Fruit fly (Drosophila melanogaster) whole organism, embryonic: Measurements from ENCODE around the gene Dyrk2.
A peak's percentile ranks its signal among the peaks of the same experiment; 100 is the strongest.

ENCODE experiments used
- Aef1 ChIP-seq: fragments of 200-800 bp; sonication (Bioruptor generic); IDR thresholded peaks from 3 replicates; pipeline ENCODE4 v1.3.6; 2022; ENCODE audit warnings: missing biosample characterization, missing genetic modification characterization
- CG10267 ChIP-seq: fragments of 200-800 bp; sonication (Bioruptor generic); optimal IDR thresholded peaks from 2 replicates; lab custom pipeline; 2018; ENCODE audit warnings: missing biosample characterization, mild to moderate bottlenecking, missing genetic modification characterization, moderate library complexity
- CG10543 ChIP-seq: fragments of 200-800 bp; sonication (Bioruptor generic); optimal IDR thresholded peaks from 3 replicates; lab custom pipeline; 2017; ENCODE audit warnings: missing biosample characterization, mild to moderate bottlenecking, missing genetic modification characterization, moderate library complexity
- CG10565 ChIP-seq: fragments of 200-800 bp; sonication (Bioruptor generic); optimal IDR thresholded peaks from 3 replicates; lab custom pipeline; 2016; ENCODE audit warnings: missing biosample characterization, mild to moderate bottlenecking, missing genetic modification characterization
- CG12769 ChIP-seq: fragments of 200-800 bp; sonication (Bioruptor generic); optimal IDR thresholded peaks from 2 replicates; lab custom pipeline; 2019; ENCODE audit warnings: missing biosample characterization, mild to moderate bottlenecking, missing genetic modification characterization, moderate library complexity
- CG14860 ChIP-seq: fragments of 200-800 bp; sonication (Bioruptor generic); IDR thresholded peaks from 3 replicates; pipeline ENCODE4 v1.3.6; 2022; ENCODE audit warnings: missing biosample characterization, missing genetic modification characterization; ENCODE audit not compliant: partially characterized antibody
- CG17328 ChIP-seq: fragments of 200-800 bp; sonication (Bioruptor generic); IDR thresholded peaks from 2 replicates; pipeline ENCODE4 v1.3.6; 2022; ENCODE audit warnings: missing biosample characterization, missing genetic modification characterization
- CG17361 ChIP-seq: fragments of 200-800 bp; sonication (Bioruptor generic); IDR thresholded peaks from 3 replicates; pipeline ENCODE4 v1.3.6; 2022; ENCODE audit warnings: missing biosample characterization, missing genetic modification characterization
- CG18262 ChIP-seq: fragments of 200-800 bp; optimal IDR thresholded peaks from 3 replicates; lab custom pipeline; 2019; ENCODE audit warnings: missing biosample characterization, mild to moderate bottlenecking, missing genetic modification characterization, moderate library complexity
- CG2712 ChIP-seq: fragments of 200-800 bp; optimal IDR thresholded peaks from 3 replicates; lab custom pipeline; 2019; ENCODE audit warnings: missing biosample characterization, mild to moderate bottlenecking, missing genetic modification characterization, moderate library complexity
- CG31441 ChIP-seq: fragments of 200-800 bp; sonication (Bioruptor generic); IDR thresholded peaks from 2 replicates; pipeline ENCODE4 v1.3.6; 2022; ENCODE audit warnings: missing biosample characterization, missing genetic modification characterization
- CG3995 ChIP-seq: fragments of 200-800 bp; sonication (Bioruptor generic); optimal IDR thresholded peaks from 3 replicates; lab custom pipeline; 2016; ENCODE audit warnings: missing biosample characterization, missing genetic modification characterization
- CG4820 ChIP-seq: fragments of 200-800 bp; sonication (Bioruptor generic); optimal IDR thresholded peaks from 3 replicates; lab custom pipeline; 2016; ENCODE audit warnings: missing biosample characterization, missing genetic modification characterization
- CG4854 ChIP-seq: fragments of 200-800 bp; sonication (Bioruptor generic); optimal IDR thresholded peaks from 2 replicates; lab custom pipeline; 2016; ENCODE audit warnings: missing biosample characterization, missing genetic modification characterization, inconsistent platforms
- CG7271 ChIP-seq: fragments of 200-800 bp; sonication (Bioruptor generic); optimal IDR thresholded peaks from 2 replicates; lab custom pipeline; 2018; ENCODE audit warnings: missing biosample characterization, mild to moderate bottlenecking, missing genetic modification characterization, moderate library complexity
- CG8388 ChIP-seq: fragments of 200-800 bp; sonication (Bioruptor generic); optimal IDR thresholded peaks from 2 replicates; lab custom pipeline; 2019; ENCODE audit warnings: missing biosample characterization, mild to moderate bottlenecking, missing genetic modification characterization, moderate library complexity
- CG8765 ChIP-seq: fragments of 200-800 bp; sonication (Bioruptor generic); IDR thresholded peaks from 2 replicates; pipeline ENCODE4 v1.3.6; 2022; ENCODE audit warnings: missing biosample characterization, missing genetic modification characterization
- CG8944 ChIP-seq: fragments of 200-800 bp; sonication (Bioruptor generic); optimal IDR thresholded peaks from 3 replicates; lab custom pipeline; 2016; ENCODE audit warnings: missing biosample characterization, missing genetic modification characterization
- D19A ChIP-seq: fragments of 200-800 bp; optimal IDR thresholded peaks from 3 replicates; lab custom pipeline; 2019; ENCODE audit warnings: missing biosample characterization, mild to moderate bottlenecking, missing genetic modification characterization, moderate library complexity
- D19B ChIP-seq: fragments of 200-800 bp; sonication (Bioruptor generic); optimal IDR thresholded peaks from 2 replicates; lab custom pipeline; 2017; ENCODE audit warnings: missing biosample characterization, mild to moderate bottlenecking, missing genetic modification characterization
- H2.0 ChIP-seq: fragments of 200-800 bp; sonication (Bioruptor generic); IDR thresholded peaks from 2 replicates; pipeline ENCODE4 v1.3.6; 2022; ENCODE audit warnings: missing biosample characterization, missing genetic modification characterization
- Hr3 ChIP-seq: fragments of 200-800 bp; sonication (Bioruptor generic); optimal IDR thresholded peaks from 3 replicates; lab custom pipeline; 2016; ENCODE audit warnings: missing biosample characterization, missing genetic modification characterization
- Oli ChIP-seq: fragments of 200-800 bp; sonication (Bioruptor generic); optimal IDR thresholded peaks from 2 replicates; lab custom pipeline; 2018; ENCODE audit warnings: missing biosample characterization, mild to moderate bottlenecking, missing genetic modification characterization, moderate library complexity
- Pdp1 ChIP-seq, 2 experiments: fragments of 200-800 bp; sonication (Bioruptor generic); optimal IDR thresholded peaks; 3 replicates each; lab custom pipeline; 2016; ENCODE audit warnings: missing biosample characterization in 2 of 2, missing genetic modification characterization in 2 of 2, mild to moderate bottlenecking in 1 of 2, moderate library complexity in 1 of 2
- Rx ChIP-seq: fragments of 200-800 bp; sonication (Bioruptor generic); IDR thresholded peaks from 2 replicates; pipeline ENCODE4 v1.3.6; 2022; ENCODE audit warnings: missing biosample characterization, missing genetic modification characterization
- Taf1 ChIP-seq: fragments of 200-800 bp; sonication (Bioruptor generic); IDR thresholded peaks from 2 replicates; pipeline ENCODE4 v1.3.6; 2022; ENCODE audit warnings: missing biosample characterization, missing genetic modification characterization
- bbx ChIP-seq: fragments of 200-800 bp; sonication (Bioruptor generic); IDR thresholded peaks from 2 replicates; pipeline ENCODE4 v1.3.6; 2022; ENCODE audit warnings: missing biosample characterization, missing genetic modification characterization; ENCODE audit not compliant: partially characterized antibody
- bigmax ChIP-seq: fragments of 200-800 bp; sonication (Bioruptor generic); optimal IDR thresholded peaks from 2 replicates; lab custom pipeline; 2018; ENCODE audit warnings: missing biosample characterization, mild to moderate bottlenecking, missing genetic modification characterization
- bowl ChIP-seq: fragments of 200-800 bp; sonication (Bioruptor generic); IDR thresholded peaks from 2 replicates; pipeline ENCODE4 v1.3.6; 2022; ENCODE audit warnings: missing biosample characterization, missing genetic modification characterization
- btn ChIP-seq: fragments of 200-800 bp; sonication (Bioruptor generic); optimal IDR thresholded peaks from 2 replicates; lab custom pipeline; 2016; ENCODE audit warnings: missing biosample characterization, missing genetic modification characterization
- chm ChIP-seq: fragments of 200-800 bp; sonication (Bioruptor generic); IDR thresholded peaks from 2 replicates; pipeline ENCODE4 v1.3.6; 2022; ENCODE audit warnings: missing biosample characterization, missing genetic modification characterization
- chn ChIP-seq: fragments of 200-800 bp; sonication (Bioruptor generic); optimal IDR thresholded peaks from 2 replicates; lab custom pipeline; 2016; ENCODE audit warnings: missing biosample characterization, missing genetic modification characterization
- ci ChIP-seq: fragments of 200-800 bp; sonication (Bioruptor generic); IDR thresholded peaks from 3 replicates; pipeline ENCODE4 v1.3.6; 2022; ENCODE audit warnings: missing biosample characterization, missing genetic modification characterization
- corto ChIP-seq: fragments of 200-800 bp; sonication (Bioruptor generic); optimal IDR thresholded peaks from 2 replicates; lab custom pipeline; 2016; ENCODE audit warnings: missing biosample characterization, mild to moderate bottlenecking, missing genetic modification characterization, moderate library complexity
- dmrt99B ChIP-seq: fragments of 200-800 bp; sonication (Bioruptor generic); optimal IDR thresholded peaks from 2 replicates; lab custom pipeline; 2018; ENCODE audit warnings: missing biosample characterization, mild to moderate bottlenecking, missing genetic modification characterization, moderate library complexity
- grn ChIP-seq: fragments of 200-800 bp; sonication (Bioruptor generic); optimal IDR thresholded peaks from 3 replicates; lab custom pipeline; 2017; ENCODE audit warnings: missing biosample characterization, missing genetic modification characterization
- gt ChIP-seq: fragments of 200-800 bp; sonication (Bioruptor generic); IDR thresholded peaks from 2 replicates; pipeline ENCODE4 v1.3.6; 2022; ENCODE audit warnings: missing biosample characterization, missing genetic modification characterization
- hth ChIP-seq: fragments of >200 bp; optimal IDR thresholded peaks from 2 replicates; lab custom pipeline; 2017; ENCODE audit warnings: inconsistent platforms
- jigr1 ChIP-seq: fragments of 200-800 bp; sonication (Bioruptor generic); IDR thresholded peaks from 3 replicates; pipeline ENCODE4 v1.3.6; 2022; ENCODE audit warnings: missing biosample characterization, missing genetic modification characterization
- jing ChIP-seq: fragments of 200-800 bp; sonication (Bioruptor generic); optimal IDR thresholded peaks from 2 replicates; lab custom pipeline; 2018; ENCODE audit warnings: missing biosample characterization, mild to moderate bottlenecking, missing genetic modification characterization
- ken ChIP-seq: fragments of 200-800 bp; sonication (Bioruptor generic); IDR thresholded peaks from 3 replicates; pipeline ENCODE4 v1.3.6; 2022; ENCODE audit warnings: missing biosample characterization, missing genetic modification characterization
- lola ChIP-seq, 3 experiments: fragments of >200 bp in 2 of 3; fragments of 200-800 bp in 1 of 3; sonication (Bioruptor generic) in 1 of 3; optimal IDR thresholded peaks; 2 replicates each; lab custom pipeline; 2017 to 2019; ENCODE audit warnings: missing biosample characterization in 3 of 3, missing genetic modification characterization in 3 of 3, mild to moderate bottlenecking in 1 of 3, moderate library complexity in 1 of 3
- mld ChIP-seq: fragments of 200-800 bp; sonication (Bioruptor generic); IDR thresholded peaks from 3 replicates; pipeline ENCODE4 v1.3.6; 2022; ENCODE audit warnings: missing biosample characterization, missing genetic modification characterization; ENCODE audit not compliant: partially characterized antibody
- nmo ChIP-seq: fragments of 200-800 bp; sonication (Bioruptor generic); optimal IDR thresholded peaks from 2 replicates; lab custom pipeline; 2018; ENCODE audit warnings: missing biosample characterization, mild to moderate bottlenecking, missing genetic modification characterization, moderate library complexity
- prd ChIP-seq, 3 experiments: fragments of >200 bp in 2 of 3; fragments of 200-800 bp in 1 of 3; sonication (Bioruptor generic) in 1 of 3; optimal IDR thresholded peaks in 2 of 3; IDR thresholded peaks in 1 of 3; 2 replicates in 2 of 3; 3 replicates in 1 of 3; pipeline versions ENCODE4 v1.3.6 to Lab custom; 2017 to 2022; ENCODE audit warnings: missing biosample characterization in 1 of 3, missing genetic modification characterization in 1 of 3
- sc ChIP-seq, 3 experiments: fragments of >200 bp in 2 of 3; fragments of 200-800 bp in 1 of 3; sonication (Bioruptor generic) in 1 of 3; optimal IDR thresholded peaks; 2 replicates in 2 of 3; 3 replicates in 1 of 3; lab custom pipeline; 2017; ENCODE audit warnings: mild to moderate bottlenecking in 1 of 3, missing biosample characterization in 1 of 3, missing genetic modification characterization in 1 of 3, missing genetic modification reagents in 1 of 3
- sob ChIP-seq: fragments of 200-800 bp; sonication (Bioruptor generic); IDR thresholded peaks from 2 replicates; pipeline ENCODE4 v1.3.6; 2022; ENCODE audit warnings: missing biosample characterization, missing genetic modification characterization
- tio ChIP-seq: fragments of 200-800 bp; sonication (Bioruptor generic); optimal IDR thresholded peaks from 2 replicates; lab custom pipeline; 2017; ENCODE audit warnings: missing biosample characterization, missing genetic modification characterization, inconsistent platforms
- twi ChIP-seq: fragments of 200-800 bp; optimal IDR thresholded peaks from 2 replicates; lab custom pipeline; 2019; ENCODE audit warnings: missing biosample characterization, mild to moderate bottlenecking, missing genetic modification characterization, moderate library complexity
- unc-4 ChIP-seq: fragments of 200-800 bp; sonication (Bioruptor generic); IDR thresholded peaks from 2 replicates; pipeline ENCODE4 v1.3.6; 2022; ENCODE audit warnings: missing biosample characterization, missing genetic modification characterization; ENCODE audit not compliant: partially characterized antibody

Dyrk2 gene

dm6 chr2L:14212686-14213085 lies 21.2 kb downstream of the Dyrk2 start (continued):
- TF ChIP-seq Pdp1 (GFP tag; optimal IDR thresholded peaks at IDR 0.05; lab: Kevin White, UChicago), result peak in 1 of 2 experiments; percentile 0
- no peak for TF ChIP-seq CG14860 (GFP tag; lab: Robert Waterston, UW)
- TF ChIP-seq Hr3 (GFP tag; lab: Kevin White, UChicago), result no peak
- no peak for TF ChIP-seq CG10543
- TF ChIP-seq bbx, result no peak
- TF ChIP-seq ken, result peak; percentile 27; the same call in 1 of the 3 replicates
- no peak for TF ChIP-seq tio (GFP tag; lab: Kevin White, UChicago)
- TF ChIP-seq sc (optimal IDR thresholded peaks at IDR 0.05; lab: Kevin White, UChicago), result no peak
- peak; percentile 49 for TF ChIP-seq sc (GFP tag; optimal IDR thresholded peaks at IDR 0.05; lab: Kevin White, UChicago)
- no peak for TF ChIP-seq twi (tag; lab: Kevin White, UChicago)
- TF ChIP-seq btn (GFP tag; lab: Kevin White, UChicago), result no peak
- TF ChIP-seq corto (GFP tag; lab: Kevin White, UChicago), result no peak
- peak; percentile 54; the same call in 2 of the 3 replicates for TF ChIP-seq CG17361
- TF ChIP-seq ci, result no peak
- TF ChIP-seq CG18262 (tag; lab: Kevin White, UChicago), result peak; percentile 66
- peak; percentile 41 for TF ChIP-seq CG8388
- no peak for TF ChIP-seq Rx (GFP tag; lab: Robert Waterston, UW)
- no peak for TF ChIP-seq jing (GFP tag; lab: Kevin White, UChicago)
- no peak for TF ChIP-seq gt (GFP tag; lab: Robert Waterston, UW)
- no peak for TF ChIP-seq grn (GFP tag; lab: Kevin White, UChicago)
- TF ChIP-seq CG17328 (GFP tag; lab: Robert Waterston, UW), result peak; percentile 59; the same call in 1 of the 2 replicates
- no peak for TF ChIP-seq D19B (GFP tag; lab: Kevin White, UChicago)
- TF ChIP-seq bowl (GFP tag; lab: Robert Waterston, UW), result no peak
- TF ChIP-seq hth (lab: Kevin White, UChicago), result no peak
- TF ChIP-seq chn (GFP tag; lab: Kevin White, UChicago), result peak; percentile 30
- TF ChIP-seq bigmax, result no peak
- TF ChIP-seq sob (GFP tag; lab: Robert Waterston, UW), result no peak
- peak; percentile 57 for TF ChIP-seq CG31441 (GFP tag; lab: Robert Waterston, UW)
- TF ChIP-seq Aef1 (GFP tag; lab: Robert Waterston, UW), result no peak
- TF ChIP-seq CG8765 (GFP tag; lab: Robert Waterston, UW), result no peak
- peak; percentile 16 for TF ChIP-seq CG10267 (tag; lab: Kevin White, UChicago)
- peak; percentile 29 for TF ChIP-seq D19A (tag; lab: Kevin White, UChicago)
- no peak for TF ChIP-seq CG12769 (tag; lab: Kevin White, UChicago)
- peak in 1 of 3 experiments; percentile 52 for TF ChIP-seq lola (GFP tag; optimal IDR thresholded peaks at IDR 0.05; lab: Kevin White, UChicago)
- TF ChIP-seq dmrt99B (tag; lab: Kevin White, UChicago), result peak; percentile 47
- TF ChIP-seq Taf1 (GFP tag; lab: Robert Waterston, UW), result no peak
- no peak for TF ChIP-seq CG3995
- TF ChIP-seq nmo (GFP tag; lab: Kevin White, UChicago), result peak; percentile 48
- TF ChIP-seq CG10565 (GFP tag; lab: Kevin White, UChicago), result no peak
- TF ChIP-seq jigr1, result no peak
- no peak for TF ChIP-seq CG4854 (GFP tag; lab: Kevin White, UChicago)
- TF ChIP-seq CG4820 (GFP tag; lab: Kevin White, UChicago), result peak; percentile 8
- no peak for TF ChIP-seq H2.0
- no peak for TF ChIP-seq prd (optimal IDR thresholded peaks at IDR 0.05; lab: Kevin White, UChicago)
- 0 out of 3 replicates have a peak, but pooled peaks have one; percentile 47 for TF ChIP-seq prd (GFP tag; IDR thresholded peaks at IDR 0.05; lab: Robert Waterston, UW)
- TF ChIP-seq mld, result no peak
- TF ChIP-seq Oli (tag; lab: Kevin White, UChicago), result peak; percentile 51
- TF ChIP-seq unc-4, result no peak
- peak; percentile 70 for TF ChIP-seq CG2712 (tag; lab: Kevin White, UChicago)
- TF ChIP-seq CG7271 (tag; lab: Kevin White, UChicago), result no peak
- TF ChIP-seq CG8944 (GFP tag; lab: Kevin White, UChicago), result no peak
- TF ChIP-seq chm (GFP tag; lab: Robert Waterston, UW), result no peak
